Worm (Caenorhabditis elegans): ENCODE measurements around the gene Y116F11A.1.
A peak's percentile ranks its signal among the peaks of the same experiment; 100 is the strongest.
"Not testable (repeated sequence)": the region's sequence is repeated elsewhere in the genome, so short reads cannot be mapped to it uniquely, and the experiment has no call there.

ce11 chrV:19770837-19771236 lies 40.5 kb downstream of the Y116F11A.1 start:
- TF ChIP-seq nhr-237 (tag; optimal IDR thresholded peaks at IDR 0.05); snpc-4 (tag; optimal IDR thresholded peaks at IDR 0.05); nhr-77 (tag; optimal IDR thresholded peaks at IDR 0.05); ceh-82 (tag; optimal IDR thresholded peaks at IDR 0.05); unc-62 (GFP tag; optimal IDR thresholded peaks at IDR 0.05 in 1 of 2); unc-62 (tag; optimal IDR thresholded peaks at IDR 0.05); skn-1 (tag; optimal IDR thresholded peaks at IDR 0.05); unc-39 (tag; optimal IDR thresholded peaks at IDR 0.05); dmd-6 (GFP tag; IDR thresholded peaks at IDR 0.05); nhr-42 (GFP tag; IDR thresholded peaks at IDR 0.05); tag-97 (GFP tag; IDR thresholded peaks at IDR 0.05); ama-1 (optimal IDR thresholded peaks at IDR 0.05); mdl-1 (tag; optimal IDR thresholded peaks at IDR 0.05); mxl-2 (GFP tag; conservative IDR thresholded peaks at IDR 0.05): not testable (repeated sequence)
- TF ChIP-seq unc-130 (GFP tag; optimal IDR thresholded peaks at IDR 0.05): peak; percentile 49

Data from whole organism, L4 larva.